Fruit fly (Drosophila melanogaster) Kc167 (cell line): ENCODE measurements around the gene Tsp2A.

Experiments used
- Sin3A ChIP-seq: fragments of >200 bp; optimal IDR thresholded peaks from 2 replicates; lab custom pipeline; 2018; ENCODE audit warnings: missing external identifiers
- h ChIP-seq: fragments of >200 bp; optimal IDR thresholded peaks from 3 replicates; lab custom pipeline; 2018; ENCODE audit warnings: missing external identifiers
- insv ChIP-seq: fragments of >200 bp; optimal IDR thresholded peaks from 3 replicates; lab custom pipeline; 2018; ENCODE audit warnings: missing external identifiers
- psq ChIP-seq: fragments of >200 bp; optimal IDR thresholded peaks from 2 replicates; lab custom pipeline; 2017; ENCODE audit warnings: missing external identifiers
- ttk ChIP-seq: sonication (Bioruptor generic); optimal IDR thresholded peaks from 2 replicates; lab custom pipeline; 2017; ENCODE audit warnings: missing external identifiers

dm6 chrX:1349255-1349654, 2.9 kb downstream of the Tsp2A start, which contains the start of gene MTPAP:
- TF ChIP-seq psq (lab: Kevin White, UChicago) = no peak
- TF ChIP-seq insv (lab: Kevin White, UChicago) = no peak
- no peak for TF ChIP-seq ttk
- no peak for TF ChIP-seq Sin3A (lab: Kevin White, UChicago)
- TF ChIP-seq h = no peak
